Fruit fly (Drosophila melanogaster) whole organism, prepupa: Measurements from ENCODE around the gene Mnn1.

Experiments
- CG11902 ChIP-seq: fragments of 200-800 bp; sonication (Bioruptor generic); optimal IDR thresholded peaks from 3 replicates; lab custom pipeline; 2016; ENCODE audit warnings: missing biosample characterization, missing genetic modification characterization
- CG3919 ChIP-seq: fragments of 200-800 bp; sonication (Bioruptor generic); optimal IDR thresholded peaks from 3 replicates; lab custom pipeline; 2016; ENCODE audit warnings: missing biosample characterization, missing genetic modification characterization
- CG8319 ChIP-seq: fragments of 200-800 bp; sonication (Bioruptor generic); optimal IDR thresholded peaks from 3 replicates; lab custom pipeline; 2016; ENCODE audit warnings: missing biosample characterization, missing genetic modification characterization
- Eip78C ChIP-seq: fragments of 200-800 bp; sonication (Bioruptor generic); peaks from one replicate; lab custom pipeline; 2016; ENCODE audit warnings: missing biosample characterization, missing genetic modification characterization
- Ets96B ChIP-seq: fragments of 200-800 bp; optimal IDR thresholded peaks from 2 replicates; lab custom pipeline; 2019; ENCODE audit warnings: missing biosample characterization, mild to moderate bottlenecking, missing genetic modification characterization, moderate library complexity
- Lpt ChIP-seq: fragments of 200-800 bp; sonication (Bioruptor generic); optimal IDR thresholded peaks from 3 replicates; lab custom pipeline; 2016; ENCODE audit warnings: missing biosample characterization, missing genetic modification characterization
- Sox14 ChIP-seq: fragments of 200-800 bp; sonication (Bioruptor generic); optimal IDR thresholded peaks from 3 replicates; lab custom pipeline; 2016; ENCODE audit warnings: missing biosample characterization, missing genetic modification characterization
- achi ChIP-seq: fragments of 200-800 bp; sonication (Bioruptor generic); optimal IDR thresholded peaks from 3 replicates; lab custom pipeline; 2016; ENCODE audit warnings: missing biosample characterization, missing genetic modification characterization
- dac ChIP-seq: fragments of 200-800 bp; sonication (Bioruptor generic); optimal IDR thresholded peaks from 2 replicates; lab custom pipeline; 2017; ENCODE audit warnings: missing biosample characterization, mild to moderate bottlenecking, missing genetic modification characterization
- eg ChIP-seq: fragments of 200-800 bp; sonication (Bioruptor generic); IDR thresholded peaks from 3 replicates; pipeline ENCODE4 v1.3.6; 2022; ENCODE audit warnings: missing biosample characterization, missing genetic modification characterization

- no peak for TF ChIP-seq Eip78C (GFP tag; lab: Kevin White, UChicago)
- no peak for TF ChIP-seq CG3919 (GFP tag; lab: Kevin White, UChicago)
- no peak for TF ChIP-seq Lpt (GFP tag; lab: Kevin White, UChicago)
- TF ChIP-seq Sox14 (GFP tag; lab: Kevin White, UChicago), result no peak
- TF ChIP-seq achi (GFP tag; lab: Kevin White, UChicago), result no peak
- no peak for TF ChIP-seq eg (GFP tag; lab: Robert Waterston, UW)
- TF ChIP-seq CG11902, result no peak
- TF ChIP-seq CG8319 (GFP tag; lab: Kevin White, UChicago), result no peak
- no peak for TF ChIP-seq Ets96B (tag; lab: Kevin White, UChicago)
- no peak for TF ChIP-seq dac (GFP tag; lab: Kevin White, UChicago)
Observed at dm6 chr2L:7013157-7013556, 42.9 kb upstream of the Mnn1 start, which contains the start of gene CG43322.
